Worm (Caenorhabditis elegans): ENCODE measurements around the gene C28G1.10.

The C28G1.10 gene

ce11 chrX:8869112-8869675, 22.3 kb downstream of the C28G1.10 start, which contains the start of the genes ubc-22 and ubc-21:
ubc-22 (minus strand) TSS chrX:8869162.
ubc-21 (plus strand) TSS chrX:8869625.
- TF ChIP-seq unc-62 (GFP tag; optimal IDR thresholded peaks at IDR 0.05 in 1 of 2) (peak in 1 of 2 experiments; percentile 3), unc-62 (tag; optimal IDR thresholded peaks at IDR 0.05) (no peak), F26F4.8 (GFP tag; conservative IDR thresholded peaks at IDR 0.05) (no peak), mxl-2 (GFP tag; conservative IDR thresholded peaks at IDR 0.05) (no peak), T20F7.1 (GFP tag; optimal IDR thresholded peaks at IDR 0.05) (peak; percentile 5), dpl-1 (GFP tag; optimal IDR thresholded peaks at IDR 0.05) (peak; percentile 13), hlh-30 (tag; optimal IDR thresholded peaks at IDR 0.05; ENCODE audit: insufficient read depth) (peak; percentile 20), mdl-1 (tag; optimal IDR thresholded peaks at IDR 0.05) (peak in 1 of 2 experiments; percentile 67)

- TF ChIP-seq lin-29 (GFP tag; IDR thresholded peaks at IDR 0.05) (no peak), fkh-10 (GFP tag; optimal IDR thresholded peaks at IDR 0.05) (no peak), ceh-20 (GFP tag; IDR thresholded peaks at IDR 0.05) (no peak), spr-1 (tag; optimal IDR thresholded peaks at IDR 0.05) (no peak), pqm-1 (tag; optimal IDR thresholded peaks at IDR 0.05) (no peak)
These were observed 27.8 kb downstream of the C28G1.10 start, which contains the start of gene C06E2.1 for ce11 chrX:8874748-8875147. C06E2.1 (minus strand) TSS chrX:8874848.

DNA sequence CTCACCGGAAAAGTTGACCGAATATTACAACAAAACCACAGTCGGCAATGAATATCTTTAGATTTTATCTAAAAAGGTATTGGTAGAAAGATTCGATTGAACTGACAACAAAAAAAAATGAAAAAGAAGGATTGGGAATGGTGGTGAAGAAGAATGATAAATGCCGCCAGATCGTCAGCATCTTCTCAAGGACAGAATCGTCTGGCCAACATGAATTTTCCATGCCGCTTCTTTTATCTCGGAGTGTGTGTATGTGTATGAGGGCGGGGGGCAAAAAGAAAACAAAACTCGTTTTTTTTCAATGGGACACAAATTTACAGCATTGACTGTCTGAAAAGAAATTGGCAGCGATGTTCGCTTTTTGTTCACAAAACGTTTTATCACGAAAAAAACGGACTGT, 28.9 kb downstream of the C28G1.10 start:
- TF ChIP-seq mxl-3 (GFP tag; optimal IDR thresholded peaks at IDR 0.05) (peak; percentile 47), ceh-82 (tag; optimal IDR thresholded peaks at IDR 0.05) (no peak)

DNA sequence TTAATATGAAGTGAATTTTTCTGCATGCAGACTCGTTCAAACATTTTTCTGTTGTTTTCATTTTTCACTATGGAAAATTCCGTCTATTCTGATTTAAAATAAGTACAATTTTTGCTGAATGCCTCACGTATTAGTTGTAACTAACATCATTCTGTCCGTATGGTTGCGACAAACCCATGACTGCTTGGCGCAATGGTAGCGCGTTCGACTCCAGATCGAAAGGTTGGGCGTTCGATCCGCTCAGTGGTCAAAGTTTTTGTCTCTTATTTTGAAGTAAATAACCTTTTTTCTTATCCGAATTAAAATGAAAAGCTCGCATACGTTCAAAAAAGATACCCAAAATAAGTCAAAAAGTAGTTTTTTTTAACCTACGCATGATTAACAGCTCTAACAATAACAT, 30.2 kb downstream of the C28G1.10 start:
- TF ChIP-seq hlh-30 (tag; optimal IDR thresholded peaks at IDR 0.05; ENCODE audit: insufficient read depth): peak; percentile 45
- no peak for TF ChIP-seq egl-27 (tag; optimal IDR thresholded peaks at IDR 0.05)
- TF ChIP-seq mxl-2 (GFP tag; conservative IDR thresholded peaks at IDR 0.05): no peak
- TF ChIP-seq hmg-1.1 (GFP tag; IDR thresholded peaks at IDR 0.05): 0 out of 2 replicates have a peak, but pooled peaks have one; percentile 39
- peak; percentile 3 for TF ChIP-seq mep-1 (tag; optimal IDR thresholded peaks at IDR 0.05)
- peak; percentile 67; the same call in 1 of the 2 replicates for TF ChIP-seq snpc-1.2 (GFP tag; IDR thresholded peaks at IDR 0.05)
- peak; percentile 19 for TF ChIP-seq nhr-6 (tag; optimal IDR thresholded peaks at IDR 0.05)
- no peak for TF ChIP-seq sdz-12 (GFP tag; optimal IDR thresholded peaks at IDR 0.05)
- peak; percentile 37; the same call in 1 of the 2 replicates for TF ChIP-seq pha-4 (GFP tag; IDR thresholded peaks at IDR 0.05)
- no peak for TF ChIP-seq pha-4 (tag; optimal IDR thresholded peaks at IDR 0.05)
- no peak for TF ChIP-seq ceh-28 (tag; optimal IDR thresholded peaks at IDR 0.05)
- TF ChIP-seq aha-1 (tag): peak; percentile 40
- TF ChIP-seq Y5F2A.4 (GFP tag; optimal IDR thresholded peaks at IDR 0.05): no peak
- TF ChIP-seq F26F4.8 (GFP tag; conservative IDR thresholded peaks at IDR 0.05): peak; percentile 60; the same call in 1 of the 2 replicates
- TF ChIP-seq lin-29 (GFP tag; IDR thresholded peaks at IDR 0.05): no peak
- peak in 1 of 2 experiments; percentile 51; a peak in 1 of 4 replicates for TF ChIP-seq madf-5 (GFP tag; IDR thresholded peaks at IDR 0.05)
- peak in 1 of 2 experiments; percentile 26 for TF ChIP-seq daf-16 (GFP tag; optimal IDR thresholded peaks at IDR 0.05)
- no peak for TF ChIP-seq daf-16 (tag; optimal IDR thresholded peaks at IDR 0.05)
- no peak for TF ChIP-seq set-16 (GFP tag; IDR thresholded peaks at IDR 0.05)
- TF ChIP-seq jun-1 (tag; optimal IDR thresholded peaks at IDR 0.05): no peak

ce11 chrX:8878709-8879108, 31.8 kb downstream of the C28G1.10 start:
- TF ChIP-seq aha-1 (tag): no peak
- TF ChIP-seq lin-29 (GFP tag; IDR thresholded peaks at IDR 0.05): no peak
- TF ChIP-seq zfp-3 (GFP tag; conservative IDR thresholded peaks at IDR 0.05): no peak
- TF ChIP-seq F10B5.3 (tag; optimal IDR thresholded peaks at IDR 0.05): no peak
- no peak for TF ChIP-seq spr-1 (tag; optimal IDR thresholded peaks at IDR 0.05)
- TF ChIP-seq fos-1 (tag; optimal IDR thresholded peaks at IDR 0.05): no peak
- TF ChIP-seq zag-1 (tag; optimal IDR thresholded peaks at IDR 0.05): no peak
- TF ChIP-seq zfp-2 (tag; optimal IDR thresholded peaks at IDR 0.05): no peak
- no peak for TF ChIP-seq lin-13 (GFP tag; optimal IDR thresholded peaks at IDR 0.05)
- no peak for TF ChIP-seq dmd-8 (GFP tag; IDR thresholded peaks at IDR 0.05)
- TF ChIP-seq unc-62 (GFP tag; optimal IDR thresholded peaks at IDR 0.05 in 1 of 2): no peak
- no peak for TF ChIP-seq unc-62 (tag; optimal IDR thresholded peaks at IDR 0.05)
- TF ChIP-seq saeg-2 (GFP tag; IDR thresholded peaks at IDR 0.05): no peak

All from whole organism, L4 larva.